Fruit fly (Drosophila melanogaster): ENCODE measurements around the gene Usp12-46.

- no peak for TF ChIP-seq CG4854 (GFP tag; optimal IDR thresholded peaks at IDR 0.05)
- no peak for TF ChIP-seq slou (GFP tag; optimal IDR thresholded peaks at IDR 0.05)
- no peak for TF ChIP-seq CG9932 (GFP tag; IDR thresholded peaks at IDR 0.05)
Measured at dm6 chr3R:22781412-22781811, 30.7 kb downstream of the Usp12-46 start.

All from whole organism, embryonic.